Fruit fly (Drosophila melanogaster): Measurements from ENCODE around the gene CSN8.

CSN8 gene

dm6 chr2L:8350560-8351171 lies 14.0 kb upstream of the CSN8 start (continued):
- TF ChIP-seq trh (GFP tag; optimal IDR thresholded peaks at IDR 0.05): no peak
- TF ChIP-seq CG16813 (GFP tag; IDR thresholded peaks at IDR 0.05; ENCODE audit: partially characterized antibody): no peak
- TF ChIP-seq hb (GFP tag; IDR thresholded peaks at IDR 0.05; ENCODE audit: partially characterized antibody): no peak
- no peak for TF ChIP-seq Ets65A (GFP tag)
- no peak for TF ChIP-seq CG14965 (GFP tag; optimal IDR thresholded peaks at IDR 0.05; ENCODE audit: borderline replicate concordance)
- no peak for TF ChIP-seq danr (GFP tag; IDR thresholded peaks at IDR 0.05)
- TF ChIP-seq Bdp1 (GFP tag; optimal IDR thresholded peaks at IDR 0.05): no peak
- peak; percentile 35 for TF ChIP-seq CG5180 (GFP tag; optimal IDR thresholded peaks at IDR 0.05)
- no peak for TF ChIP-seq ind (GFP tag; optimal IDR thresholded peaks at IDR 0.05)
- TF ChIP-seq bowl (GFP tag; IDR thresholded peaks at IDR 0.05): no peak
- TF ChIP-seq Fer3 (tag; optimal IDR thresholded peaks at IDR 0.05): peak; percentile 54
- no peak for TF ChIP-seq CG11504 (tag; optimal IDR thresholded peaks at IDR 0.05)
- no peak for TF ChIP-seq Tbp (GFP tag; optimal IDR thresholded peaks at IDR 0.05)
- TF ChIP-seq tx (GFP tag; optimal IDR thresholded peaks at IDR 0.05): no peak
- TF ChIP-seq CG11247 (GFP tag; IDR thresholded peaks at IDR 0.05): no peak
- no peak for TF ChIP-seq BEAF-32 (GFP tag; optimal IDR thresholded peaks at IDR 0.05)
- TF ChIP-seq CG10654 (GFP tag; optimal IDR thresholded peaks at IDR 0.05): no peak
- no peak for TF ChIP-seq sisA (GFP tag; IDR thresholded peaks at IDR 0.05)
- TF ChIP-seq Dref (GFP tag; IDR thresholded peaks at IDR 0.05): no peak
- no peak for TF ChIP-seq cg (GFP tag; optimal IDR thresholded peaks at IDR 0.05)
- TF ChIP-seq Myb (GFP tag; optimal IDR thresholded peaks at IDR 0.05): no peak
- no peak for TF ChIP-seq cwo (GFP tag; optimal IDR thresholded peaks at IDR 0.05)
- TF ChIP-seq lab (GFP tag; optimal IDR thresholded peaks at IDR 0.05): peak; percentile 78
- no peak for TF ChIP-seq ash1 (GFP tag; optimal IDR thresholded peaks at IDR 0.05)
- TF ChIP-seq caup (GFP tag; optimal IDR thresholded peaks at IDR 0.05; ENCODE audit: severe bottlenecking): peak; percentile 54
- no peak for TF ChIP-seq CG10565 (GFP tag; optimal IDR thresholded peaks at IDR 0.05)
- TF ChIP-seq sug (tag; optimal IDR thresholded peaks at IDR 0.05): peak; percentile 46
- no peak for TF ChIP-seq CG10462 (GFP tag; optimal IDR thresholded peaks at IDR 0.05)
- no peak for TF ChIP-seq bab2 (GFP tag; optimal IDR thresholded peaks at IDR 0.05)
- TF ChIP-seq B-H1 (GFP tag; IDR thresholded peaks at IDR 0.05): no peak
- TF ChIP-seq Six4 (GFP tag; optimal IDR thresholded peaks at IDR 0.05): no peak
- peak; percentile 12; the same call in 1 of the 2 replicates for TF ChIP-seq Ada2b (GFP tag; IDR thresholded peaks at IDR 0.05)
- TF ChIP-seq CG2199 (GFP tag; IDR thresholded peaks at IDR 0.05): no peak
- no peak for TF ChIP-seq lmd (GFP tag; IDR thresholded peaks at IDR 0.05)
- peak; percentile 52; the same call in 1 of the 2 replicates for TF ChIP-seq CG14014 (GFP tag; IDR thresholded peaks at IDR 0.05)
- TF ChIP-seq Dek (tag; optimal IDR thresholded peaks at IDR 0.05): peak; percentile 41
- TF ChIP-seq zen (tag; optimal IDR thresholded peaks at IDR 0.05): no peak
- no peak for TF ChIP-seq peb (GFP tag; IDR thresholded peaks at IDR 0.05)
- TF ChIP-seq Hr51 (GFP tag; optimal IDR thresholded peaks at IDR 0.05): peak in 1 of 2 experiments; percentile 26
- TF ChIP-seq MTF-1 (GFP tag; optimal IDR thresholded peaks at IDR 0.05; ENCODE audit: borderline replicate concordance): peak; percentile 41
- 0 out of 2 replicates have a peak, but pooled peaks have one; percentile 8 for TF ChIP-seq H2.0 (GFP tag; IDR thresholded peaks at IDR 0.05)
- no peak for TF ChIP-seq run (tag; optimal IDR thresholded peaks at IDR 0.05)
- TF ChIP-seq CG1233 (GFP tag; optimal IDR thresholded peaks at IDR 0.05): peak; percentile 44
- no peak for TF ChIP-seq gsb-n (tag; optimal IDR thresholded peaks at IDR 0.05)
- TF ChIP-seq Scr (GFP tag; IDR thresholded peaks at IDR 0.05; ENCODE audit: partially characterized antibody): no peak
- peak; percentile 42 for TF ChIP-seq Sox102F (GFP tag; optimal IDR thresholded peaks at IDR 0.05)
- TF ChIP-seq CG4617 (GFP tag; optimal IDR thresholded peaks at IDR 0.05; ENCODE audit: borderline replicate concordance): no peak
- TF ChIP-seq CG13296 (GFP tag; optimal IDR thresholded peaks at IDR 0.05): peak; percentile 74
- no peak; the same call in 1 of the 2 replicates for TF ChIP-seq Awh (GFP tag; IDR thresholded peaks at IDR 0.05)
- TF ChIP-seq H15 (GFP tag; IDR thresholded peaks at IDR 0.05): no peak

Measured in whole organism, embryonic.